Worm (Caenorhabditis elegans) whole organism, mixed stage, embryonic: Measurements from ENCODE around the gene F41H8.1.

ENCODE experiments used
- lsy-2 ChIP-seq: fragments of 150-350 bp; optimal IDR thresholded peaks from 2 replicates; lab custom pipeline; 2014; ENCODE audit warnings: missing biosample characterization, missing genetic modification characterization
- mls-2 ChIP-seq: sonication (generic microtip); optimal IDR thresholded peaks from 2 replicates; lab custom pipeline; 2016; ENCODE audit warnings: mild to moderate bottlenecking, missing genetic modification characterization, moderate library complexity, missing compliant biosample characterization
- nhr-76 ChIP-seq: sonication (generic microtip); optimal IDR thresholded peaks from 2 replicates; lab custom pipeline; 2017; ENCODE audit warnings: missing biosample characterization, missing genetic modification characterization
- pha-4 ChIP-seq: fragments of 150-350 bp; optimal IDR thresholded peaks from 2 replicates; lab custom pipeline; 2018; ENCODE audit warnings: missing biosample characterization, missing genetic modification reagents, missing genetic modification characterization
- snpc-4 ChIP-seq: fragments of 150-350 bp; optimal IDR thresholded peaks from 2 replicates; lab custom pipeline; 2014; ENCODE audit warnings: missing biosample characterization, missing genetic modification characterization
- sptf-1 ChIP-seq: sonication (generic microtip); optimal IDR thresholded peaks from 2 replicates; lab custom pipeline; 2017; ENCODE audit warnings: mild to moderate bottlenecking, missing genetic modification characterization, moderate library complexity, missing compliant biosample characterization
- unc-39 ChIP-seq: fragments of 150-350 bp; optimal IDR thresholded peaks from 2 replicates; lab custom pipeline; 2014; ENCODE audit warnings: missing biosample characterization, missing genetic modification characterization
- unc-62 ChIP-seq: fragments of 150-350 bp; optimal IDR thresholded peaks from 2 replicates; lab custom pipeline; 2014; ENCODE audit warnings: missing biosample characterization, missing genetic modification reagents, missing genetic modification characterization

ce11 chrV:800271-800670 is 33.2 kb upstream of the F41H8.1 start:
- TF ChIP-seq snpc-4 (no peak), mls-2 (tag; lab: Kevin White, UChicago) (no peak), sptf-1 (tag; lab: Kevin White, UChicago) (no peak), unc-62 (GFP tag; lab: Kevin White, UChicago) (no peak), unc-39 (tag; lab: Kevin White, UChicago) (no peak), pha-4 (no peak), nhr-76 (tag; lab: Kevin White, UChicago) (no peak), lsy-2 (tag; lab: Kevin White, UChicago) (no peak)
